Fruit fly (Drosophila melanogaster) Kc167 (cell line): ENCODE data around the gene CG2924.

Experiments
- h ChIP-seq: fragments of >200 bp; optimal IDR thresholded peaks from 3 replicates; lab custom pipeline; 2018; ENCODE audit warnings: missing external identifiers
- psq ChIP-seq: fragments of >200 bp; optimal IDR thresholded peaks from 2 replicates; lab custom pipeline; 2017; ENCODE audit warnings: missing external identifiers

dm6 chrX:2306307-2306706 lies 35.7 kb upstream of the CG2924 start:
- no peak for TF ChIP-seq h (lab: Kevin White, UChicago)
- no peak for TF ChIP-seq psq (lab: Kevin White, UChicago)
